Worm (Caenorhabditis elegans): ENCODE measurements around the gene F48G7.4.

DNA sequence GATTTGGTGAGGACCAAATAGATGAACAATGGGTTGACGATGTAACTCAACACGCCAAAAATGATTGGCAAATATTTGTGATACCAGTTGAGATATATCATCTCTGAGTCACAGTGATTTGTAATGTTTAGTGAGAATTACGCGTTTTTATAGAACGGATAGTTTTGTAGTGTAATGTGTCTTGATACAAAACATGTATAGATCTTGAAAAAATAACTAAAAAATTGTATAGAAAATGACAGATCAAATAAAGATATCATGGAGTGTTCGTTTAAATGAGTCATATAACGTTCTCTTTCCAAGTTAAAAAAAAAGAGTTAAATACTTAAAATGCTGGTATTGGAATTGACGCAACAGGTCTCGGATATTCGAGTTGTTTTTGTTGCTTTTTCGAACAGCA, 35.1 kb downstream of the F48G7.4 start, which contains the start of gene srj-6:
- TF ChIP-seq ztf-11 (tag; optimal IDR thresholded peaks at IDR 0.05): no peak
- TF ChIP-seq nhr-76 (tag; optimal IDR thresholded peaks at IDR 0.05): no peak
- no peak for TF ChIP-seq fkh-2 (tag; optimal IDR thresholded peaks at IDR 0.05)
- TF ChIP-seq egl-27 (tag; optimal IDR thresholded peaks at IDR 0.05): no peak
- TF ChIP-seq nhr-12 (tag; optimal IDR thresholded peaks at IDR 0.05): no peak
- no peak for TF ChIP-seq nhr-28 (tag; optimal IDR thresholded peaks at IDR 0.05)
- TF ChIP-seq unc-62 (GFP tag; optimal IDR thresholded peaks at IDR 0.05): no peak
- TF ChIP-seq lin-15B (tag; optimal IDR thresholded peaks at IDR 0.05): no peak
